Worm (Caenorhabditis elegans): ENCODE measurements around the gene C01G12.13.

DNA sequence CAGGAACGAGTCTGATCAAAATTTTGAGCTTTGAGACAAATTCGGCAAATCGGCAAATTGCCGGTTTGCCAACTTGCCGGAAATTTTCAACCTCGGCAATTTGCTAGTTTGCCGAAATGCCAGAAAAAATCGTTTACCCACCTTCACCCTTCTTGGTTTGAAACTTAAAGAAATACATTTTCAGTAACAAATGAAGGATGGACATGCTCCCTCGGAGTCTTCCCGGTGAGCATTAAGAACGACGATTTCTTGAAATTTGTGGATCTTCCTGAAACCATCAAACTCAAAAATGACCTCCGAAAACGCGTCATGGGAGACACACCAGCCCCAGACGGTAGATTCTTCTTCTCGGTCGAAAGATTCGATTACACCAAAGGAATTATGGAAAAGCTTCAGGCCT lies 26.2 kb downstream of the C01G12.13 start:
- TF ChIP-seq rec-8 (tag; optimal IDR thresholded peaks at IDR 0.05) = no peak
- TF ChIP-seq B0035.1 (tag; optimal IDR thresholded peaks at IDR 0.05) = no peak
- no peak for TF ChIP-seq sea-2 (GFP tag; IDR thresholded peaks at IDR 0.05)
- no peak for TF ChIP-seq Y53F4B.3 (GFP tag; IDR thresholded peaks at IDR 0.05)
- TF ChIP-seq snpc-4 (GFP tag; optimal IDR thresholded peaks at IDR 0.05) = no peak
- TF ChIP-seq snpc-4 (tag; optimal IDR thresholded peaks at IDR 0.05) = no peak
- TF ChIP-seq attf-5 (GFP tag; optimal IDR thresholded peaks at IDR 0.05) = no peak
- no peak for TF ChIP-seq K12H6.12 (tag; optimal IDR thresholded peaks at IDR 0.05)
- no peak for TF ChIP-seq T07F8.4 (tag; optimal IDR thresholded peaks at IDR 0.05)
- no peak for TF ChIP-seq xnd-1 (tag; optimal IDR thresholded peaks at IDR 0.05)
